Worm (Caenorhabditis elegans) whole organism, young adult: Measurements from ENCODE around the gene lpr-6.

ENCODE experiments used
- C06A6.2 ChIP-seq: fragments of 200-800 bp; sonication (Bioruptor generic); conservative IDR thresholded peaks from 2 replicates; pipeline ENCODE4 v1.3.6; 2022; ENCODE audit warnings: missing genetic modification characterization, missing compliant biosample characterization
- F22D6.2 ChIP-seq: sonication (generic microtip); optimal IDR thresholded peaks from 2 replicates; lab custom pipeline; 2016; ENCODE audit warnings: mild to moderate bottlenecking, missing genetic modification characterization, missing compliant biosample characterization
- F33H1.4 ChIP-seq: fragments of 200-800 bp; sonication (Bioruptor generic); IDR thresholded peaks from 2 replicates; pipeline ENCODE4 v1.3.6; 2022; ENCODE audit warnings: missing genetic modification reagents, missing genetic modification characterization, missing compliant biosample characterization
- F37B4.10 ChIP-seq: fragments of 200-800 bp; sonication (Bioruptor generic); IDR thresholded peaks from 2 replicates; pipeline ENCODE4 v1.3.6; 2022; ENCODE audit warnings: missing genetic modification characterization, missing compliant biosample characterization
- F57A8.1 ChIP-seq: fragments of 200-800 bp; sonication (Bioruptor generic); optimal IDR thresholded peaks from 2 replicates; lab custom pipeline; 2018; ENCODE audit warnings: mild to moderate bottlenecking, missing genetic modification characterization, moderate library complexity, missing compliant biosample characterization
- K12H6.12 ChIP-seq: fragments of 200-800 bp; sonication (Bioruptor generic); optimal IDR thresholded peaks from 2 replicates; lab custom pipeline; 2018; ENCODE audit warnings: mild to moderate bottlenecking, missing genetic modification characterization, missing compliant biosample characterization
- T26A5.8 ChIP-seq: sonication (generic microtip); optimal IDR thresholded peaks from 2 replicates; lab custom pipeline; 2016; ENCODE audit warnings: missing genetic modification characterization, missing compliant biosample characterization
- Y79H2A.3 ChIP-seq: fragments of 200-800 bp; sonication (Bioruptor generic); conservative IDR thresholded peaks from 2 replicates; pipeline ENCODE4 v1.3.6; 2022; ENCODE audit warnings: missing genetic modification reagents, missing genetic modification characterization, missing compliant biosample characterization
- akir-1 ChIP-seq: fragments of 200-800 bp; sonication (Bioruptor generic); optimal IDR thresholded peaks from 2 replicates; lab custom pipeline; 2018; ENCODE audit warnings: mild to moderate bottlenecking, missing genetic modification characterization, moderate library complexity, missing compliant biosample characterization
- athp-1 ChIP-seq: sonication (generic microtip); optimal IDR thresholded peaks from 2 replicates; lab custom pipeline; 2017; ENCODE audit warnings: mild to moderate bottlenecking, missing genetic modification characterization, missing compliant biosample characterization
- attf-6 ChIP-seq: fragments of 200-800 bp; sonication (Bioruptor generic); IDR thresholded peaks from 2 replicates; pipeline ENCODE4 v1.3.6; 2022; ENCODE audit warnings: missing genetic modification reagents, missing genetic modification characterization, missing compliant biosample characterization
- bed-2 ChIP-seq: fragments of 200-800 bp; sonication (Bioruptor generic); IDR thresholded peaks from 2 replicates; pipeline ENCODE4 v1.3.6; 2022; ENCODE audit warnings: missing genetic modification reagents, missing genetic modification characterization, missing compliant biosample characterization
- ccch-3 ChIP-seq: fragments of 200-800 bp; sonication (Bioruptor generic); optimal IDR thresholded peaks from 2 replicates; lab custom pipeline; 2018; ENCODE audit warnings: mild to moderate bottlenecking, missing genetic modification characterization, missing compliant biosample characterization
- cebp-1 ChIP-seq, 2 experiments: fragments of 200-800 bp in 1 of 2; sonication (Bioruptor generic) in 1 of 2; sonication (generic microtip) in 1 of 2; IDR thresholded peaks in 1 of 2; optimal IDR thresholded peaks in 1 of 2; 2 replicates each; pipeline versions ENCODE4 v1.3.6 to Lab custom; 2017 to 2022; ENCODE audit warnings: missing compliant biosample characterization in 2 of 2, missing genetic modification characterization in 2 of 2, mild to moderate bottlenecking in 1 of 2, missing genetic modification reagents in 1 of 2, moderate library complexity in 1 of 2
- ceh-91 ChIP-seq: fragments of 200-800 bp; sonication (Bioruptor generic); IDR thresholded peaks from 2 replicates; pipeline ENCODE4 v1.3.6; 2022; ENCODE audit warnings: missing genetic modification reagents, missing genetic modification characterization, missing compliant biosample characterization
- dox-1 ChIP-seq: fragments of 200-800 bp; sonication (Bioruptor generic); IDR thresholded peaks from 2 replicates; pipeline ENCODE4 v1.3.6; 2022; ENCODE audit warnings: missing genetic modification reagents, missing genetic modification characterization, missing compliant biosample characterization
- dpff-1 ChIP-seq: sonication (generic microtip); optimal IDR thresholded peaks from 2 replicates; lab custom pipeline; 2017; ENCODE audit warnings: mild to moderate bottlenecking, missing genetic modification characterization, missing compliant biosample characterization
- hmg-20 ChIP-seq: fragments of 200-800 bp; sonication (Bioruptor generic); IDR thresholded peaks from 2 replicates; pipeline ENCODE4 v1.3.6; 2022; ENCODE audit warnings: missing genetic modification reagents, missing genetic modification characterization, missing compliant biosample characterization
- hrde-1 ChIP-seq: sonication (generic microtip); optimal IDR thresholded peaks from 2 replicates; lab custom pipeline; 2016; ENCODE audit warnings: missing genetic modification characterization, mild to moderate bottlenecking, missing compliant biosample characterization, moderate library complexity, missing genotype, missing genetic modification reagents, borderline replicate concordance
- let-526 ChIP-seq: fragments of 200-800 bp; sonication (Bioruptor generic); IDR thresholded peaks from 2 replicates; pipeline ENCODE4 v1.3.6; 2022; ENCODE audit warnings: missing genetic modification reagents, missing genetic modification characterization, missing compliant biosample characterization
- let-607 ChIP-seq, 2 experiments: fragments of 200-800 bp in 1 of 2; sonication (Bioruptor generic) in 1 of 2; sonication (generic microtip) in 1 of 2; optimal IDR thresholded peaks; 2 replicates each; lab custom pipeline; 2016 to 2018; ENCODE audit warnings: mild to moderate bottlenecking in 2 of 2, missing compliant biosample characterization in 2 of 2, missing genetic modification characterization in 2 of 2, moderate library complexity in 2 of 2, missing genotype in 1 of 2
- lin-26 ChIP-seq: fragments of 200-800 bp; sonication (Bioruptor generic); IDR thresholded peaks from 2 replicates; pipeline ENCODE4 v1.3.6; 2022; ENCODE audit warnings: missing genetic modification reagents, missing genetic modification characterization, missing compliant biosample characterization
- lir-1 ChIP-seq: fragments of 200-800 bp; sonication (Bioruptor generic); conservative IDR thresholded peaks from 2 replicates; pipeline ENCODE4 v1.3.6; 2022; ENCODE audit warnings: missing genetic modification reagents, missing genetic modification characterization, missing compliant biosample characterization
- mcd-1 ChIP-seq: fragments of 200-800 bp; sonication (Bioruptor generic); IDR thresholded peaks from 2 replicates; pipeline ENCODE4 v1.3.6; 2022; ENCODE audit warnings: missing genetic modification reagents, missing genetic modification characterization, missing compliant biosample characterization
- mxl-1 ChIP-seq: sonication (generic microtip); optimal IDR thresholded peaks from 2 replicates; lab custom pipeline; 2016; ENCODE audit warnings: missing genetic modification characterization, missing compliant biosample characterization
- nfyb-1 ChIP-seq: fragments of 200-800 bp; sonication (Bioruptor generic); IDR thresholded peaks from 2 replicates; pipeline ENCODE4 v1.3.6; 2022; ENCODE audit warnings: missing genetic modification reagents, missing genetic modification characterization, missing compliant biosample characterization
- nhr-120 ChIP-seq: fragments of 200-800 bp; sonication (Bioruptor generic); IDR thresholded peaks from 2 replicates; pipeline ENCODE4 v1.3.6; 2022; ENCODE audit warnings: missing genetic modification characterization, missing compliant biosample characterization
- nhr-80 ChIP-seq: sonication (generic microtip); optimal IDR thresholded peaks from 2 replicates; lab custom pipeline; 2016; ENCODE audit warnings: missing genetic modification characterization, missing compliant biosample characterization
- pbrm-1 ChIP-seq: fragments of 200-800 bp; sonication (Bioruptor generic); IDR thresholded peaks from 2 replicates; pipeline ENCODE4 v1.3.6; 2022; ENCODE audit warnings: missing genetic modification reagents, missing genetic modification characterization, missing compliant biosample characterization
- rcor-1 ChIP-seq: fragments of 200-800 bp; sonication (Bioruptor generic); IDR thresholded peaks from 2 replicates; pipeline ENCODE4 v1.3.6; 2022; ENCODE audit warnings: missing genetic modification reagents, missing genetic modification characterization, missing compliant biosample characterization
- repo-1 ChIP-seq: sonication (generic microtip); optimal IDR thresholded peaks from 2 replicates; lab custom pipeline; 2017; ENCODE audit warnings: mild to moderate bottlenecking, missing genetic modification characterization, missing compliant biosample characterization
- snpc-3.4 ChIP-seq: sonication (generic microtip); optimal IDR thresholded peaks from 2 replicates; lab custom pipeline; 2017; ENCODE audit warnings: missing genetic modification characterization, mild to moderate bottlenecking, missing compliant biosample characterization, antibody characterized with exemption, moderate library complexity, missing genotype, missing genetic modification reagents
- tbx-9 ChIP-seq: sonication (generic microtip); optimal IDR thresholded peaks from 2 replicates; lab custom pipeline; 2016; ENCODE audit warnings: borderline replicate concordance, missing genetic modification characterization, inconsistent platforms, missing compliant biosample characterization
- unc-62 ChIP-seq: fragments of 150-350 bp; optimal IDR thresholded peaks from 2 replicates; lab custom pipeline; 2014; ENCODE audit warnings: missing biosample characterization, missing genetic modification reagents, missing genetic modification characterization
- zfh-2 ChIP-seq: fragments of 200-800 bp; sonication (Bioruptor generic); conservative IDR thresholded peaks from 2 replicates; pipeline ENCODE4 v1.3.6; 2022; ENCODE audit warnings: missing genetic modification reagents, missing genetic modification characterization, missing compliant biosample characterization
- ztf-28 ChIP-seq: fragments of 200-800 bp; sonication (Bioruptor generic); IDR thresholded peaks from 2 replicates; pipeline ENCODE4 v1.3.6; 2022; ENCODE audit warnings: missing genetic modification reagents, missing genetic modification characterization, missing compliant biosample characterization

The lpr-6 gene

DNA sequence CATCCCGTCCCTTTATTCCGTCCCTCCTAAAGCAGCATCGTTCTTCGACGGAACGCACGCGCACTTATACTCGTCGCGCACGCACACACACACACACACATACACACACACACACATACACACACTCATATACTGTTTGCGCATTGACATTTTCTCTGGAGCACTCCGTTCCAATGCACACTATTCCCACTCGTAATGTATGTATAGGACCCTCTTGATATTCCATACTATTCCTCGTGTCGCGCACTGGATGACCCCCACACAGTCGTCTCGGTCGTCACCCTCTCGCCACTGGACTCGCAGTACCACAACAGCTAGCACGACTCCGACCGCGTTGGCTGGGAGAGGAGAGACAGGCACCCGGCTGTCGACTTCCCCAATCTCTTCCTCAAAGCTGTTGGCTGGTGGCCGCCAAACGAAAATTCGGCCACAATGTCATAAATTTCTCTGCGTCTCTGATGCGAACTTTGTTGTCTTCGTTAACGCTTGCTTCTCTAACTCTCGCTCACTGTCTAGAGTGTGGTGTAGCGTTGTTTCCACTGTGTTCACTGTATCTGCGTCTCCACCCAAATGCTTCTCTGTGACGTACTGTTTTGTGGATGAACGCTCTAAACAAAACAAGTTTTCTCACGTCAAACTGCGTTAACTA lies 28.6 kb upstream of the lpr-6 start (continued):
- TF ChIP-seq let-526 (GFP tag; lab: Robert Waterston, UW) (no peak; the same call in 1 of the 2 replicates), ccch-3 (GFP tag; lab: Kevin White, UChicago) (no peak), rcor-1 (peak; percentile 14; the same call in 1 of the 2 replicates), snpc-3.4 (peak; percentile 21)

DNA sequence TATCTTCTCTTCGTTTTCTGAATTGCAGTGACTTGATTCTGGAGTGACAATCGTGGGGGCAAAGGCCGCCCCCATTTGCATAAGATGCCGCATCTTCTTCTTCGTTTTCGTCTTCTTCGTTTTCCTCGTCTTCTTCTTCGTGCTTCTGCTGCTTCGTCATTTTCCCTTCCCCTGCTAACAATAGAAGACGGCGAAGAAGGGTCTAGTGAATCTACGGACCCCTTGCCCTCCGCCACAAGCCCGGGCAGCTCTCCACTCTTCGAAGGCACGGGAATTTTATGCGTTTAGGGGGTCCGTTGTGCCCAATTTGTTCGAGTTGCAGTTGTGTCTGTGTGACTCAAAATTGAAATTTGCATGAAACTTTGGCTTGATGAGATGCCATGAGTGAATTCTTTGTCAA lies 27.9 kb upstream of the lpr-6 start:
- TF ChIP-seq let-607 (tag; optimal IDR thresholded peaks at IDR 0.05; lab: Kevin White, UChicago) (no peak), bed-2 (no peak), ztf-28 (GFP tag; lab: Robert Waterston, UW) (0 out of 2 replicates have a peak, but pooled peaks have one; percentile 18), zfh-2 (GFP tag; lab: Robert Waterston, UW) (0 out of 2 replicates have a peak, but pooled peaks have one; percentile 9), nfyb-1 (0 out of 2 replicates have a peak, but pooled peaks have one; percentile 38), pbrm-1 (GFP tag; lab: Robert Waterston, UW) (0 out of 2 replicates have a peak, but pooled peaks have one; percentile 11)

DNA sequence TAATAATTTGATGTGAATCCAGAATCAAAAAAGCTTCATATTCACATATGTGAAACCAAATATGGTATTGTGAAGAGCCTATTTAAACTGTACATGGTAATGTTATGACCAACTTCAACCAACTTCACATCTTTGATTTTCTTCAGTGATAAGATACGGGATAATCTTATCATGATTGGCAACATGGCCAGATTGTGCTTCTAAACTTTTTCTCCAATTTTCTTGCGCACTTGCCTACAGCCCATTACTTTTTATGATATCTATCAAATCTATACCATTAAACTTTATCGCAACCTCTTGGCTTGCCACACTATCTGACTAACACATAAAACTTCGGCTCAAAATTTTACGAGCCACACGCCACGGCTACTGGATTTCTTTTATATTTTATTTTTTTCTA lies 27.4 kb upstream of the lpr-6 start:
- no peak for TF ChIP-seq ccch-3 (GFP tag; lab: Kevin White, UChicago)
- TF ChIP-seq F33H1.4, result no peak
- no peak for TF ChIP-seq lir-1
- no peak for TF ChIP-seq snpc-3.4
- TF ChIP-seq lin-26 (GFP tag; lab: Robert Waterston, UW), result no peak

DNA sequence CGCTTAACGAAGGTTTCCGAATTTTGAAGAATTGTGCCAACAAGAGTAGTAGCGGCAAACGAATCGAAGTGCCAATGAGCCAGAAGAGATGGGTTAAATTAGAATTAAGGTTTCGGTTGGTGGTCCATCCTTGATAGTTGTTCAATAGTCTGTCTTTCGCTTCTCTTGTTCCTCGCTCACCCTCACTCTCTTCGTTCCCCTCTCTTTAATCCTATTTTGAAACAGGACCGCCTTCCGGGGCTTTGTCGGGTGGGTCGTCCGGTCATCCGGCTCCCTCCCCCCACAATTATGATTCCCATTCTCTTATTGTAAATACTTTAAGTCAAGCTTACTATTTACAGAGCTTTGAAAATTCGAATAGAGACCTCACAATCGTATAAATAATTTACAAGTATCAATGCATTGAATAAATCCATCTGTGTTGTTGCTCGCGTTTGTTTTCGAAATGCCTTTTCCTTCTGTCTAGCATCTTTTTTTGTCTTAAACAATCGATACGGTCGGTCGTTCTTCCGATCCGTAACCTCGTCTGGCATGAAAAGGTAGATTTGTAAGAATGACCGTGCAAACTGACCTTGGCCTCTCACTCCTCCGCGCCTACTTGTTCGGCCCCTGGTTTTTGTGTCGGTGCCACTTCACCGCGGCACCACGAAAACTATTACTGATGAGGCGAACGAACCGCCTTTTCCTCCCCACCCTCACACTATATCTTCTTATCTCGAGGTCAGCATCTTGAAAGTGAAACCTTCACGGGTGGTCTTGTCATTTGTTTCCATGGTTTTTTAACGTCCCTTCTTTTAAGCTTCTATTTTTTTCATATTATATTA lies 26.5 kb upstream of the lpr-6 start:
- TF ChIP-seq zfh-2 (GFP tag; lab: Robert Waterston, UW), result 0 out of 2 replicates have a peak, but pooled peaks have one; percentile 18
- TF ChIP-seq F37B4.10 (GFP tag; lab: Robert Waterston, UW), result 0 out of 2 replicates have a peak, but pooled peaks have one; percentile 47
- no peak for TF ChIP-seq ceh-91 (GFP tag; lab: Robert Waterston, UW)
- TF ChIP-seq F57A8.1, result no peak

DNA sequence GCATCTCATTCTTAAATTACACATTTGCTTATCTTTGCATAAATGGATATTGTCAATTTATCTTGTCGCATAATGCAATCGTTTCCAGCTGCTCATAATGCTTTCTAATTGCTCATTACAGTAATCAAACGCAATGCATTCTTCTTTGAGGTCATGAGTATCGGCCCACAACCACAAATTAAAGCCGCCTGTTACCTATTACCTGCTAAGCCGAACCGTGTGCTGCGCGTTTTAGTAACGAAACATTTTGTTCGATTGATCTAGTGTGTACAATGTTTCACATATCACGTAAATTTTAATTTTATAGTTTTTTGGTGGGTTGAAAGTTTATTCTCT lies 25.9 kb upstream of the lpr-6 start:
- TF ChIP-seq tbx-9, result no peak
- no peak for TF ChIP-seq mxl-1 (tag; lab: Kevin White, UChicago)
- TF ChIP-seq T26A5.8 (tag; lab: Kevin White, UChicago), result no peak
- TF ChIP-seq mcd-1 (GFP tag; lab: Robert Waterston, UW), result no peak
- no peak for TF ChIP-seq dpff-1 (tag; lab: Kevin White, UChicago)
- no peak for TF ChIP-seq K12H6.12 (tag; lab: Kevin White, UChicago)
- no peak for TF ChIP-seq nhr-120
- no peak for TF ChIP-seq athp-1 (tag; lab: Kevin White, UChicago)
- TF ChIP-seq F22D6.2, result no peak
- no peak for TF ChIP-seq hrde-1
- no peak for TF ChIP-seq dox-1

DNA sequence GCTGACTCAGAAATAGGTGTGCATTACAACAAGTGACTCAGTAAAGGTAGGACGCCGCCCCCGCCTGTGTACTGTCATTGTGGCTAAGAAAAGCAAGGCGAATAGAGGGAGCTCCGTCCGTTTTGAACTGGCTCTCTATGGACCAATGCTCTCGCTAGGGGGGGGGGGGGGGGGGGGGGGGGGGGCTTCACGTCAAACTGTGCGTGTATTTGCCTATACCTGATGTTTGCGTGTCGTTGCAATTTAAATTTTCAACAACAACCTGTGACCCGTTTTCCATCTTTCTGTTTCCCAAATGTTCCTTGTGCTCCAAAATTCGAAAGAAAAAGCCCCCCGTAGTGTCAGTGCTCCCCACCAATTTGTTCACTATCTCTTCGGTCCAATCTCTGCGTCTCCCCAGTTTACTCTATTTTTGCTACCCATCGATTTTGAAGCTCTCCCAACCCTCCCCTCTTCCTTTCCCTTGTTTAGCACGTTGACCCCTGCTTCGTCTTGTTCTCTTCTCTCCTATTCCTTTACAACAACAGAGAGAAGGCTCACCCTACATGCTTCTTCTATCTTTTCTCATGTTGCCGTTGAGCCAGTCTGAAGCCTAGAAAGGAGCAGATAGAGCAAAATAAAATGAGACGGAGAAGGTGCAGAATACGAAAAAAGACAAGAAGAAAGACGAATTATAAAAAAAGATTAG lies 25.2 kb upstream of the lpr-6 start:
- TF ChIP-seq ccch-3 (GFP tag; lab: Kevin White, UChicago), result no peak
- peak; percentile 7 for TF ChIP-seq K12H6.12 (tag; lab: Kevin White, UChicago)
- TF ChIP-seq athp-1 (tag; lab: Kevin White, UChicago), result no peak
- no peak for TF ChIP-seq akir-1
- TF ChIP-seq hmg-20 (GFP tag; lab: Robert Waterston, UW), result 0 out of 2 replicates have a peak, but pooled peaks have one; percentile 29
- no peak for TF ChIP-seq ztf-28 (GFP tag; lab: Robert Waterston, UW)
- peak; percentile 23 for TF ChIP-seq nhr-80
- TF ChIP-seq cebp-1 (GFP tag; IDR thresholded peaks at IDR 0.05; lab: Robert Waterston, UW), result no peak
- peak; percentile 27 for TF ChIP-seq cebp-1 (tag; optimal IDR thresholded peaks at IDR 0.05; lab: Kevin White, UChicago)
- peak; percentile 88 for TF ChIP-seq zfh-2 (GFP tag; lab: Robert Waterston, UW)
- TF ChIP-seq dox-1, result 0 out of 2 replicates have a peak, but pooled peaks have one; percentile 28
- TF ChIP-seq Y79H2A.3, result no peak
- no peak for TF ChIP-seq C06A6.2 (GFP tag; lab: Robert Waterston, UW)
- no peak for TF ChIP-seq unc-62 (GFP tag; lab: Kevin White, UChicago)
- TF ChIP-seq repo-1 (tag; lab: Kevin White, UChicago), result no peak
- TF ChIP-seq attf-6 (GFP tag; lab: Robert Waterston, UW), result no peak
